Fruit fly (Drosophila melanogaster): ENCODE results near the gene CG10177.

The CG10177 gene

dm6 chr3R:23508304-23508703 is 13.1 kb downstream of the CG10177 start:
- TF ChIP-seq CG34367 (tag; optimal IDR thresholded peaks at IDR 0.05), result peak; percentile 56
- TF ChIP-seq Pif1A (GFP tag; optimal IDR thresholded peaks at IDR 0.05), result peak; percentile 46
- peak; percentile 67 for TF ChIP-seq Pif1B (GFP tag; optimal IDR thresholded peaks at IDR 0.05)
- TF ChIP-seq EcR (GFP tag; optimal IDR thresholded peaks at IDR 0.05), result peak; percentile 38
- TF ChIP-seq CG17806 (tag; optimal IDR thresholded peaks at IDR 0.05), result peak; percentile 72
- no peak for TF ChIP-seq CG13204 (GFP tag; optimal IDR thresholded peaks at IDR 0.05)
- peak; percentile 52; the same call in 1 of the 3 replicates for TF ChIP-seq CG4496 (GFP tag; IDR thresholded peaks at IDR 0.05)
- peak; percentile 19 for TF ChIP-seq D1 (tag; optimal IDR thresholded peaks at IDR 0.05)
- peak; percentile 8 for TF ChIP-seq CG8301 (tag; optimal IDR thresholded peaks at IDR 0.05)
- peak; percentile 37 for TF ChIP-seq CG14655 (GFP tag; optimal IDR thresholded peaks at IDR 0.05)
- no peak for TF ChIP-seq CG10348 (GFP tag; IDR thresholded peaks at IDR 0.05)
- no peak for TF ChIP-seq gl (tag; optimal IDR thresholded peaks at IDR 0.05)
- TF ChIP-seq Ets98B (GFP tag; IDR thresholded peaks at IDR 0.05), result peak; percentile 48
- no peak for TF ChIP-seq fd96Ca (GFP tag; IDR thresholded peaks at IDR 0.05)
- peak; percentile 27; the same call in 1 of the 2 replicates for TF ChIP-seq CG32121 (GFP tag; IDR thresholded peaks at IDR 0.05)
- TF ChIP-seq CG12605 (GFP tag; IDR thresholded peaks at IDR 0.05), result no peak
- TF ChIP-seq CG15710 (tag; optimal IDR thresholded peaks at IDR 0.05), result peak; percentile 82
- TF ChIP-seq CG9948 (tag; optimal IDR thresholded peaks at IDR 0.05), result peak; percentile 57
- TF ChIP-seq rn (GFP tag; IDR thresholded peaks at IDR 0.05), result peak; percentile 36; the same call in 1 of the 2 replicates
- TF ChIP-seq CG8159 (tag; optimal IDR thresholded peaks at IDR 0.05), result peak; percentile 85
- peak; percentile 82 for TF ChIP-seq Snoo (tag; optimal IDR thresholded peaks at IDR 0.05)

dm6 chr3R:23507376-23507775 is 14.0 kb downstream of the CG10177 start, which contains the start of gene CG34289:
Gene CG34289, minus strand, starts transcription at chr3R:23507476.
- no peak for TF ChIP-seq CG14655 (GFP tag; optimal IDR thresholded peaks at IDR 0.05)
- no peak for TF ChIP-seq CG9948 (tag; optimal IDR thresholded peaks at IDR 0.05)
- TF ChIP-seq CG17806 (tag; optimal IDR thresholded peaks at IDR 0.05), result no peak

- TF ChIP-seq CG34367 (tag; optimal IDR thresholded peaks at IDR 0.05), result no peak
- no peak for TF ChIP-seq D1 (tag; optimal IDR thresholded peaks at IDR 0.05)
- TF ChIP-seq CG4496 (GFP tag; IDR thresholded peaks at IDR 0.05), result 0 out of 3 replicates have a peak, but pooled peaks have one; percentile 40
- TF ChIP-seq CG14655 (GFP tag; optimal IDR thresholded peaks at IDR 0.05), result peak; percentile 72
- no peak for TF ChIP-seq CG10348 (GFP tag; IDR thresholded peaks at IDR 0.05)
- no peak for TF ChIP-seq rn (GFP tag; IDR thresholded peaks at IDR 0.05)
- TF ChIP-seq CG8301 (tag; optimal IDR thresholded peaks at IDR 0.05), result peak; percentile 56
- peak; percentile 55 for TF ChIP-seq Ets98B (GFP tag; IDR thresholded peaks at IDR 0.05)
- no peak for TF ChIP-seq CG8159 (tag; optimal IDR thresholded peaks at IDR 0.05)
- TF ChIP-seq Pif1B (GFP tag; optimal IDR thresholded peaks at IDR 0.05), result peak; percentile 38
- TF ChIP-seq CG32121 (GFP tag; IDR thresholded peaks at IDR 0.05), result peak; percentile 66
- peak; percentile 10 for TF ChIP-seq Snoo (tag; optimal IDR thresholded peaks at IDR 0.05)
- no peak for TF ChIP-seq CG13204 (GFP tag; optimal IDR thresholded peaks at IDR 0.05)
- peak; percentile 1 for TF ChIP-seq CG17806 (tag; optimal IDR thresholded peaks at IDR 0.05)
- no peak for TF ChIP-seq gl (tag; optimal IDR thresholded peaks at IDR 0.05)
- TF ChIP-seq CG15710 (tag; optimal IDR thresholded peaks at IDR 0.05), result no peak
- TF ChIP-seq EcR (GFP tag; optimal IDR thresholded peaks at IDR 0.05), result no peak
- TF ChIP-seq Pif1A (GFP tag; optimal IDR thresholded peaks at IDR 0.05), result peak; percentile 45
- no peak for TF ChIP-seq fd96Ca (GFP tag; IDR thresholded peaks at IDR 0.05)
- TF ChIP-seq CG9948 (tag; optimal IDR thresholded peaks at IDR 0.05), result peak; percentile 34
- TF ChIP-seq CG12605 (GFP tag; IDR thresholded peaks at IDR 0.05), result no peak
These were observed 16.6 kb downstream of the CG10177 start for dm6 chr3R:23504760-23505159.

dm6 chr3R:23503511-23503910 is 17.9 kb downstream of the CG10177 start:
- TF ChIP-seq CG15710 (tag; optimal IDR thresholded peaks at IDR 0.05) (no peak), Snoo (tag; optimal IDR thresholded peaks at IDR 0.05) (no peak), gl (tag; optimal IDR thresholded peaks at IDR 0.05) (no peak), Pif1A (GFP tag; optimal IDR thresholded peaks at IDR 0.05) (no peak), Pif1B (GFP tag; optimal IDR thresholded peaks at IDR 0.05) (no peak), CG14655 (GFP tag; optimal IDR thresholded peaks at IDR 0.05) (no peak), EcR (GFP tag; optimal IDR thresholded peaks at IDR 0.05) (no peak), rn (GFP tag; IDR thresholded peaks at IDR 0.05) (no peak), Ets98B (GFP tag; IDR thresholded peaks at IDR 0.05) (no peak), CG34367 (tag; optimal IDR thresholded peaks at IDR 0.05) (no peak), CG8301 (tag; optimal IDR thresholded peaks at IDR 0.05) (no peak), D1 (tag; optimal IDR thresholded peaks at IDR 0.05) (no peak), CG9948 (tag; optimal IDR thresholded peaks at IDR 0.05) (no peak), fd96Ca (GFP tag; IDR thresholded peaks at IDR 0.05) (no peak), CG4496 (GFP tag; IDR thresholded peaks at IDR 0.05) (no peak), CG10348 (GFP tag; IDR thresholded peaks at IDR 0.05) (no peak)

dm6 chr3R:23497241-23497640 is 24.1 kb downstream of the CG10177 start:
- TF ChIP-seq CG8159 (tag; optimal IDR thresholded peaks at IDR 0.05) (peak; percentile 8), CG10348 (GFP tag; IDR thresholded peaks at IDR 0.05) (no peak), CG9948 (tag; optimal IDR thresholded peaks at IDR 0.05) (no peak), CG8301 (tag; optimal IDR thresholded peaks at IDR 0.05) (no peak)

- peak; percentile 42 for TF ChIP-seq CG17806 (tag; optimal IDR thresholded peaks at IDR 0.05)
- no peak for TF ChIP-seq CG13204 (GFP tag; optimal IDR thresholded peaks at IDR 0.05)
- TF ChIP-seq CG9948 (tag; optimal IDR thresholded peaks at IDR 0.05), result peak; percentile 2
- TF ChIP-seq CG15710 (tag; optimal IDR thresholded peaks at IDR 0.05), result peak; percentile 50
- peak; percentile 71 for TF ChIP-seq Snoo (tag; optimal IDR thresholded peaks at IDR 0.05)
- peak; percentile 59 for TF ChIP-seq CG8159 (tag; optimal IDR thresholded peaks at IDR 0.05)
- peak; percentile 36 for TF ChIP-seq Pif1B (GFP tag; optimal IDR thresholded peaks at IDR 0.05)
- no peak for TF ChIP-seq CG4496 (GFP tag; IDR thresholded peaks at IDR 0.05)
These were observed 24.9 kb downstream of the CG10177 start for dm6 chr3R:23496488-23496887.
